Fruit fly (Drosophila melanogaster) whole organism: Measurements from ENCODE around the gene sima.

ENCODE experiments used
- CG8478 ChIP-seq: fragments of >200 bp; optimal IDR thresholded peaks from 2 replicates; lab custom pipeline; 2018; ENCODE audit warnings: inconsistent platforms
- Dll ChIP-seq: fragments of >200 bp; optimal IDR thresholded peaks from 2 replicates; lab custom pipeline; 2017
- pan ChIP-seq: fragments of >200 bp; optimal IDR thresholded peaks from 2 replicates; lab custom pipeline; 2017
- psq ChIP-seq: fragments of >200 bp; optimal IDR thresholded peaks from 2 replicates; lab custom pipeline; 2017
- usp ChIP-seq: fragments of >200 bp; optimal IDR thresholded peaks from 2 replicates; lab custom pipeline; 2017; ENCODE audit warnings: missing biosample characterization, missing genetic modification characterization, mixed read lengths

dm6 chr3R:30036609-30037008 lies 21.5 kb upstream of the sima start, which contains the start of gene ZIPIC:
- no peak for TF ChIP-seq CG8478
- no peak for TF ChIP-seq usp (GFP tag; lab: Kevin White, UChicago)
- no peak for TF ChIP-seq pan (lab: Kevin White, UChicago)
- no peak for TF ChIP-seq psq (lab: Kevin White, UChicago)
- no peak for TF ChIP-seq Dll (lab: Kevin White, UChicago)
